Fruit fly (Drosophila melanogaster) whole organism, embryonic: Measurements from ENCODE around the gene CG7806.

Experiments used
- Abd-B ChIP-seq: fragments of 200-800 bp; sonication (Bioruptor generic); optimal IDR thresholded peaks from 2 replicates; lab custom pipeline; 2018; ENCODE audit warnings: missing biosample characterization, mild to moderate bottlenecking, missing genetic modification characterization, moderate library complexity
- CG10209 ChIP-seq: fragments of 200-800 bp; sonication (Bioruptor generic); optimal IDR thresholded peaks from 3 replicates; lab custom pipeline; 2017; ENCODE audit warnings: missing biosample characterization, mild to moderate bottlenecking, missing genetic modification characterization, missing genetic modification reagents
- CG1024 ChIP-seq: fragments of 200-800 bp; sonication (Bioruptor generic); IDR thresholded peaks from 2 replicates; pipeline ENCODE4 v1.3.6; 2022; ENCODE audit warnings: missing biosample characterization, missing genetic modification characterization
- CG11093 ChIP-seq: fragments of 200-800 bp; sonication (Bioruptor generic); IDR thresholded peaks from 3 replicates; pipeline ENCODE4 v1.3.6; 2022; ENCODE audit warnings: missing biosample characterization, missing genetic modification characterization
- CG11695 ChIP-seq: fragments of 200-800 bp; sonication (Bioruptor generic); IDR thresholded peaks from 3 replicates; pipeline ENCODE4 v1.3.6; 2022; ENCODE audit warnings: missing biosample characterization, missing genetic modification characterization
- CG12391 ChIP-seq: fragments of 200-800 bp; sonication (Bioruptor generic); optimal IDR thresholded peaks from 3 replicates; lab custom pipeline; 2018; ENCODE audit warnings: missing biosample characterization, mild to moderate bottlenecking, missing genetic modification characterization, moderate library complexity
- CG13624 ChIP-seq: fragments of 200-800 bp; sonication (Bioruptor generic); optimal IDR thresholded peaks from 2 replicates; lab custom pipeline; 2016; ENCODE audit warnings: missing biosample characterization, missing genetic modification characterization
- CG17612 ChIP-seq: fragments of 200-800 bp; sonication (Bioruptor generic); IDR thresholded peaks from 2 replicates; pipeline ENCODE4 v1.3.6; 2022; ENCODE audit warnings: missing biosample characterization, missing genetic modification characterization
- CG2875 ChIP-seq: fragments of 200-800 bp; sonication (Bioruptor generic); optimal IDR thresholded peaks from 2 replicates; lab custom pipeline; 2017; ENCODE audit warnings: missing biosample characterization, mild to moderate bottlenecking, missing genetic modification characterization, missing genetic modification reagents
- CG30020 ChIP-seq: fragments of 200-800 bp; optimal IDR thresholded peaks from 2 replicates; lab custom pipeline; 2019; ENCODE audit warnings: missing biosample characterization, mild to moderate bottlenecking, missing genetic modification characterization, moderate library complexity
- CG34224 ChIP-seq: fragments of 200-800 bp; sonication (Bioruptor generic); IDR thresholded peaks from 3 replicates; pipeline ENCODE4 v1.3.6; 2022; ENCODE audit warnings: missing biosample characterization, missing genetic modification characterization; ENCODE audit not compliant: partially characterized antibody
- CG34422 ChIP-seq: fragments of 200-800 bp; sonication (Bioruptor generic); IDR thresholded peaks from 3 replicates; pipeline ENCODE4 v1.3.6; 2022; ENCODE audit warnings: missing biosample characterization, missing genetic modification characterization
- CG4404 ChIP-seq: fragments of 200-800 bp; sonication (Bioruptor generic); IDR thresholded peaks from 2 replicates; pipeline ENCODE4 v1.3.6; 2022; ENCODE audit warnings: missing biosample characterization, missing genetic modification characterization
- CG4707 ChIP-seq: fragments of 200-800 bp; sonication (Bioruptor generic); optimal IDR thresholded peaks from 2 replicates; lab custom pipeline; 2018; ENCODE audit warnings: missing biosample characterization, mild to moderate bottlenecking, missing genetic modification characterization, moderate library complexity
- CG4854 ChIP-seq: fragments of 200-800 bp; sonication (Bioruptor generic); optimal IDR thresholded peaks from 2 replicates; lab custom pipeline; 2016; ENCODE audit warnings: missing biosample characterization, missing genetic modification characterization, inconsistent platforms
- CG6854 ChIP-seq: fragments of 200-800 bp; sonication (Bioruptor generic); optimal IDR thresholded peaks from 3 replicates; lab custom pipeline; 2017; ENCODE audit warnings: missing biosample characterization, mild to moderate bottlenecking, missing genetic modification characterization
- CG7556 ChIP-seq: fragments of 200-800 bp; sonication (Bioruptor generic); optimal IDR thresholded peaks from 2 replicates; lab custom pipeline; 2017; ENCODE audit warnings: missing biosample characterization, mild to moderate bottlenecking, missing genetic modification characterization
- CG8089 ChIP-seq: fragments of 200-800 bp; sonication (Bioruptor generic); optimal IDR thresholded peaks from 3 replicates; lab custom pipeline; 2016; ENCODE audit warnings: missing biosample characterization, missing genetic modification characterization
- CG8290 ChIP-seq, 3 experiments: fragments of 200-800 bp; sonication (Bioruptor generic); optimal IDR thresholded peaks; 2 replicates each; lab custom pipeline; 2016 to 2019; ENCODE audit warnings: missing biosample characterization in 3 of 3, missing genetic modification characterization in 3 of 3, mild to moderate bottlenecking in 2 of 3, moderate library complexity in 1 of 3
- CG9215 ChIP-seq: fragments of 200-800 bp; sonication (Bioruptor generic); IDR thresholded peaks from 2 replicates; pipeline ENCODE4 v1.3.6; 2022; ENCODE audit warnings: missing biosample characterization, missing genetic modification characterization
- CkIIα-i1 ChIP-seq: fragments of 200-800 bp; sonication (Bioruptor generic); IDR thresholded peaks from 2 replicates; pipeline ENCODE4 v1.3.6; 2022; ENCODE audit warnings: missing biosample characterization, missing genetic modification characterization
- Dp ChIP-seq: fragments of 200-800 bp; sonication (Bioruptor generic); optimal IDR thresholded peaks from 2 replicates; lab custom pipeline; 2018; ENCODE audit warnings: missing biosample characterization, mild to moderate bottlenecking, missing genetic modification characterization, moderate library complexity
- E2f2 ChIP-seq: fragments of 200-800 bp; sonication (Bioruptor generic); IDR thresholded peaks from 2 replicates; pipeline ENCODE4 v1.3.6; 2022; ENCODE audit warnings: missing biosample characterization, missing genetic modification characterization
- ERR ChIP-seq: fragments of 200-800 bp; sonication (Bioruptor generic); optimal IDR thresholded peaks from 2 replicates; lab custom pipeline; 2016; ENCODE audit warnings: missing biosample characterization, missing genetic modification characterization
- Gsc ChIP-seq: fragments of 200-800 bp; sonication (Bioruptor generic); IDR thresholded peaks from 2 replicates; pipeline ENCODE4 v1.3.6; 2022; ENCODE audit warnings: missing biosample characterization, missing genetic modification characterization
- HmgD ChIP-seq: fragments of 200-800 bp; sonication (Bioruptor generic); optimal IDR thresholded peaks from 3 replicates; lab custom pipeline; 2016; ENCODE audit warnings: missing biosample characterization, missing genetic modification characterization
- Hr39 ChIP-seq: fragments of >200 bp; optimal IDR thresholded peaks from 2 replicates; lab custom pipeline; 2017
- Lpt ChIP-seq: fragments of >200 bp; optimal IDR thresholded peaks from 2 replicates; lab custom pipeline; 2018; ENCODE audit warnings: missing biosample characterization, missing genetic modification characterization
- MTF-1 ChIP-seq: fragments of 200-800 bp; sonication (Bioruptor generic); optimal IDR thresholded peaks from 2 replicates; lab custom pipeline; 2018; ENCODE audit warnings: missing biosample characterization, mild to moderate bottlenecking, missing genetic modification characterization, borderline replicate concordance
- Mad ChIP-seq: fragments of 200-800 bp; sonication (Bioruptor generic); optimal IDR thresholded peaks from 2 replicates; lab custom pipeline; 2016; ENCODE audit warnings: missing biosample characterization, missing genetic modification characterization
- Poxn ChIP-seq: fragments of 200-800 bp; sonication (Bioruptor generic); IDR thresholded peaks from 2 replicates; pipeline ENCODE4 v1.3.6; 2022; ENCODE audit warnings: missing biosample characterization, missing genetic modification characterization
- YL-1 ChIP-seq: fragments of 200-800 bp; sonication (Bioruptor generic); optimal IDR thresholded peaks from 3 replicates; lab custom pipeline; 2017; ENCODE audit warnings: missing biosample characterization, mild to moderate bottlenecking, missing genetic modification characterization
- ase ChIP-seq: fragments of 200-800 bp; sonication (Bioruptor generic); IDR thresholded peaks from 3 replicates; pipeline ENCODE4 v1.3.6; 2022; ENCODE audit warnings: missing biosample characterization, missing genetic modification characterization
- bigmax ChIP-seq: fragments of 200-800 bp; sonication (Bioruptor generic); optimal IDR thresholded peaks from 2 replicates; lab custom pipeline; 2018; ENCODE audit warnings: missing biosample characterization, mild to moderate bottlenecking, missing genetic modification characterization
- caup ChIP-seq: fragments of 200-800 bp; sonication (Bioruptor generic); optimal IDR thresholded peaks from 3 replicates; lab custom pipeline; 2017; ENCODE audit warnings: missing biosample characterization, mild to moderate bottlenecking, missing genetic modification characterization, moderate library complexity; ENCODE audit not compliant: severe bottlenecking
- chif ChIP-seq, 2 experiments: fragments of 200-800 bp; sonication (Bioruptor generic); optimal IDR thresholded peaks; 3 replicates each; lab custom pipeline; 2016; ENCODE audit warnings: missing biosample characterization in 2 of 2, missing genetic modification characterization in 2 of 2
- corto ChIP-seq: fragments of 200-800 bp; sonication (Bioruptor generic); optimal IDR thresholded peaks from 2 replicates; lab custom pipeline; 2016; ENCODE audit warnings: missing biosample characterization, mild to moderate bottlenecking, missing genetic modification characterization, moderate library complexity
- crol ChIP-seq: fragments of 200-800 bp; sonication (Bioruptor generic); IDR thresholded peaks from 2 replicates; pipeline ENCODE4 v1.3.6; 2022; ENCODE audit warnings: missing biosample characterization, missing genetic modification characterization
- disco-r ChIP-seq: fragments of 200-800 bp; sonication (Bioruptor generic); optimal IDR thresholded peaks from 2 replicates; lab custom pipeline; 2016; ENCODE audit warnings: missing biosample characterization, missing genetic modification characterization
- hkb ChIP-seq, 2 experiments: fragments of 200-800 bp in 1 of 2; fragments of >200 bp in 1 of 2; sonication (Bioruptor generic) in 1 of 2; IDR thresholded peaks in 1 of 2; optimal IDR thresholded peaks in 1 of 2; 2 replicates each; pipeline versions ENCODE4 v1.3.6 to Lab custom; 2017 to 2022; ENCODE audit warnings: missing biosample characterization in 1 of 2, missing genetic modification characterization in 1 of 2
- kah ChIP-seq: fragments of 200-800 bp; sonication (Bioruptor generic); optimal IDR thresholded peaks from 2 replicates; lab custom pipeline; 2018; ENCODE audit warnings: missing biosample characterization, mild to moderate bottlenecking, missing genetic modification characterization
- ken ChIP-seq: fragments of 200-800 bp; sonication (Bioruptor generic); IDR thresholded peaks from 3 replicates; pipeline ENCODE4 v1.3.6; 2022; ENCODE audit warnings: missing biosample characterization, missing genetic modification characterization
- row ChIP-seq: fragments of 200-800 bp; sonication (Bioruptor generic); IDR thresholded peaks from 3 replicates; pipeline ENCODE4 v1.3.6; 2022; ENCODE audit warnings: missing biosample characterization, missing genetic modification characterization
- sens ChIP-seq: fragments of 200-800 bp; sonication (Bioruptor generic); peaks from one replicate; lab custom pipeline; 2016; ENCODE audit warnings: missing biosample characterization, missing genetic modification characterization
- slou ChIP-seq: fragments of 200-800 bp; sonication (Bioruptor generic); optimal IDR thresholded peaks from 3 replicates; lab custom pipeline; 2016; ENCODE audit warnings: missing biosample characterization, missing genetic modification characterization
- toy ChIP-seq: fragments of 200-800 bp; sonication (Bioruptor generic); IDR thresholded peaks from 2 replicates; pipeline ENCODE4 v1.3.6; 2022; ENCODE audit warnings: missing biosample characterization, missing genetic modification characterization
- trem ChIP-seq: fragments of 200-800 bp; optimal IDR thresholded peaks from 3 replicates; lab custom pipeline; 2019; ENCODE audit warnings: missing biosample characterization, mild to moderate bottlenecking, missing genetic modification characterization, moderate library complexity
- twi ChIP-seq: fragments of 200-800 bp; optimal IDR thresholded peaks from 2 replicates; lab custom pipeline; 2019; ENCODE audit warnings: missing biosample characterization, mild to moderate bottlenecking, missing genetic modification characterization, moderate library complexity
- wor ChIP-seq: fragments of 200-800 bp; sonication (Bioruptor generic); IDR thresholded peaks from 2 replicates; pipeline ENCODE4 v1.3.6; 2022; ENCODE audit warnings: missing biosample characterization, missing genetic modification characterization

CG7806 gene

dm6 chr2L:8362273-8362954 lies 51.2 kb downstream of the CG7806 start, which contains the start of gene CG7627 (continued):
- peak; percentile 32 for TF ChIP-seq CG30020 (tag; lab: Kevin White, UChicago)
- peak; percentile 47 for TF ChIP-seq wor (GFP tag; lab: Robert Waterston, UW)
- TF ChIP-seq row: peak; percentile 94
- no peak for TF ChIP-seq crol (GFP tag; lab: Robert Waterston, UW)
- peak; percentile 69 for TF ChIP-seq CG9215 (GFP tag; lab: Robert Waterston, UW)
- no peak for TF ChIP-seq twi
- TF ChIP-seq CkIIα-i1 (GFP tag; lab: Robert Waterston, UW): 0 out of 2 replicates have a peak, but pooled peaks have one; percentile 37
- peak; percentile 54 for TF ChIP-seq CG2875 (GFP tag; lab: Kevin White, UChicago)
- no peak for TF ChIP-seq YL-1 (GFP tag; lab: Kevin White, UChicago)
- TF ChIP-seq CG4854: peak; percentile 19
- TF ChIP-seq CG11695 (GFP tag; lab: Robert Waterston, UW): peak; percentile 72; the same call in 2 of the 3 replicates
- TF ChIP-seq CG12391 (tag; lab: Kevin White, UChicago): peak; percentile 77
- TF ChIP-seq CG6854: peak; percentile 60
- TF ChIP-seq MTF-1 (GFP tag; lab: Kevin White, UChicago): peak; percentile 29
- TF ChIP-seq CG34224 (GFP tag; lab: Robert Waterston, UW): no peak
- TF ChIP-seq slou: peak; percentile 17
- TF ChIP-seq CG8089 (GFP tag; lab: Kevin White, UChicago): peak; percentile 62
- TF ChIP-seq toy (GFP tag; lab: Robert Waterston, UW): peak; percentile 54; the same call in 1 of the 2 replicates
- TF ChIP-seq sens: peak; percentile 96
- TF ChIP-seq kah: peak; percentile 20
- 0 out of 3 replicates have a peak, but pooled peaks have one; percentile 53 for TF ChIP-seq ken (GFP tag; lab: Robert Waterston, UW)
- TF ChIP-seq CG7556 (GFP tag; lab: Kevin White, UChicago): peak; percentile 85
- no peak for TF ChIP-seq Gsc
- peak; percentile 79 for TF ChIP-seq CG10209 (GFP tag; lab: Kevin White, UChicago)
- peak; percentile 45 for TF ChIP-seq CG13624
- TF ChIP-seq disco-r (GFP tag; lab: Kevin White, UChicago): peak; percentile 74
- TF ChIP-seq Poxn: peak; percentile 70
- TF ChIP-seq CG34422 (GFP tag; lab: Robert Waterston, UW): peak; percentile 79
- no peak for TF ChIP-seq corto (GFP tag; lab: Kevin White, UChicago)
- no peak for TF ChIP-seq bigmax (GFP tag; lab: Kevin White, UChicago)
- TF ChIP-seq Abd-B: peak; percentile 47
- peak; percentile 63; the same call in 1 of the 3 replicates for TF ChIP-seq CG11093 (GFP tag; lab: Robert Waterston, UW)
- TF ChIP-seq Lpt (GFP tag; lab: Kevin White, UChicago): no peak
- TF ChIP-seq E2f2 (GFP tag; lab: Robert Waterston, UW): no peak
- no peak for TF ChIP-seq CG17612 (GFP tag; lab: Robert Waterston, UW)
- peak; percentile 64; the same call in 2 of the 3 replicates for TF ChIP-seq ase (GFP tag; lab: Robert Waterston, UW)
- no peak for TF ChIP-seq Hr39 (lab: Kevin White, UChicago)
- no peak for TF ChIP-seq hkb (optimal IDR thresholded peaks at IDR 0.05; lab: Kevin White, UChicago)
- peak; percentile 84 for TF ChIP-seq hkb (GFP tag; IDR thresholded peaks at IDR 0.05; lab: Robert Waterston, UW)
- TF ChIP-seq ERR (GFP tag; lab: Kevin White, UChicago): peak; percentile 63
- TF ChIP-seq caup (GFP tag; lab: Kevin White, UChicago): peak; percentile 73
- TF ChIP-seq Dp: no peak
- peak; percentile 25 for TF ChIP-seq trem (tag; lab: Kevin White, UChicago)
- TF ChIP-seq Mad (GFP tag; lab: Kevin White, UChicago): no peak
- TF ChIP-seq HmgD (GFP tag; lab: Kevin White, UChicago): peak; percentile 65
- peak; percentile 78 for TF ChIP-seq CG4404 (GFP tag; lab: Robert Waterston, UW)
- peak; percentile 37 for TF ChIP-seq CG4707 (GFP tag; lab: Kevin White, UChicago)
- TF ChIP-seq CG1024 (GFP tag; lab: Robert Waterston, UW): peak; percentile 46; the same call in 1 of the 2 replicates
- TF ChIP-seq chif (GFP tag; optimal IDR thresholded peaks at IDR 0.05; lab: Kevin White, UChicago): peak; percentile 56 to 76
- TF ChIP-seq CG8290 (GFP tag; optimal IDR thresholded peaks at IDR 0.05; lab: Kevin White, UChicago): peak; percentile 22
- TF ChIP-seq CG8290 (tag; optimal IDR thresholded peaks at IDR 0.05; lab: Kevin White, UChicago): peak in 1 of 2 experiments; percentile 71
